Worm (Caenorhabditis elegans) whole organism, L4 larva: ENCODE data around the gene F31F7.1.

Experiments used
- F10B5.3 ChIP-seq: sonication (generic microtip); optimal IDR thresholded peaks from 2 replicates; lab custom pipeline; 2016; ENCODE audit warnings: mild to moderate bottlenecking, missing genetic modification characterization, missing compliant biosample characterization
- F44E2.7 ChIP-seq: fragments of 200-800 bp; sonication (Bioruptor generic); IDR thresholded peaks from 2 replicates; pipeline ENCODE4 v2.1.2; 2022; ENCODE audit warnings: missing genetic modification characterization, missing compliant biosample characterization
- F49E8.2 ChIP-seq: sonication (generic microtip); optimal IDR thresholded peaks from 2 replicates; lab custom pipeline; 2016; ENCODE audit warnings: missing compliant biosample characterization, mild to moderate bottlenecking, missing genetic modification characterization, borderline replicate concordance
- R02D3.7 ChIP-seq: fragments of 150-350 bp; sonication (generic microtip); optimal IDR thresholded peaks from 3 replicates; lab custom pipeline; 2014; ENCODE audit warnings: missing biosample characterization, missing genetic modification characterization
- T26A8.4 ChIP-seq: fragments of 200-800 bp; sonication (Bioruptor generic); IDR thresholded peaks from 2 replicates; pipeline ENCODE4 v1.3.6; 2022; ENCODE audit warnings: missing genetic modification characterization, missing compliant biosample characterization
- Y105C5A.15 ChIP-seq: fragments of 200-800 bp; sonication (Bioruptor generic); IDR thresholded peaks from 2 replicates; pipeline ENCODE4 v1.3.6; 2022; ENCODE audit warnings: missing genetic modification characterization, missing compliant biosample characterization
- aha-1 ChIP-seq: fragments of 150-350 bp; peaks from one replicate; lab custom pipeline; 2014; ENCODE audit warnings: missing biosample characterization, missing genetic modification characterization
- aly-2 ChIP-seq: sonication (generic microtip); optimal IDR thresholded peaks from 2 replicates; lab custom pipeline; 2018; ENCODE audit warnings: missing biosample characterization, missing genetic modification characterization
- ama-1 ChIP-seq: fragments of 150-350 bp; optimal IDR thresholded peaks from 2 replicates; lab custom pipeline; 2014; ENCODE audit warnings: inconsistent platforms, mixed read lengths
- arid-1 ChIP-seq: fragments of 200-800 bp; sonication (Bioruptor generic); conservative IDR thresholded peaks from 2 replicates; pipeline ENCODE4 v1.3.6; 2022; ENCODE audit warnings: missing genetic modification reagents, missing genetic modification characterization, missing compliant biosample characterization
- attf-4 ChIP-seq: sonication (generic microtip); optimal IDR thresholded peaks from 3 replicates; lab custom pipeline; 2017; ENCODE audit warnings: missing biosample characterization, missing genetic modification characterization
- ceh-28 ChIP-seq: fragments of 150-350 bp; optimal IDR thresholded peaks from 2 replicates; lab custom pipeline; 2014; ENCODE audit warnings: missing biosample characterization, missing genetic modification reagents, missing genetic modification characterization
- ceh-82 ChIP-seq: sonication (generic microtip); optimal IDR thresholded peaks from 2 replicates; lab custom pipeline; 2017; ENCODE audit warnings: missing biosample characterization, missing genetic modification characterization
- daf-16 ChIP-seq, 3 experiments: sonication (generic microtip); optimal IDR thresholded peaks; 2 replicates each; lab custom pipeline; 2016 to 2017; ENCODE audit warnings: missing genetic modification characterization in 3 of 3, missing genetic modification reagents in 3 of 3, mild to moderate bottlenecking in 2 of 3, missing compliant biosample characterization in 2 of 3, missing biosample characterization in 1 of 3, moderate library complexity in 1 of 3
- dmd-9 ChIP-seq: fragments of 200-800 bp; sonication (Bioruptor generic); IDR thresholded peaks from 2 replicates; pipeline ENCODE4 v1.3.6; 2022; ENCODE audit warnings: missing genetic modification reagents, missing genetic modification characterization, missing compliant biosample characterization
- dve-1 ChIP-seq: sonication (generic microtip); optimal IDR thresholded peaks from 2 replicates; lab custom pipeline; 2017; ENCODE audit warnings: antibody characterized with exemption, mild to moderate bottlenecking, missing genetic modification characterization, missing compliant biosample characterization; ENCODE audit not compliant: insufficient read depth
- egl-27 ChIP-seq: sonication (generic microtip); optimal IDR thresholded peaks from 3 replicates; lab custom pipeline; 2017; ENCODE audit warnings: missing biosample characterization, missing genetic modification reagents, missing genetic modification characterization
- fkh-10 ChIP-seq: fragments of 150-350 bp; optimal IDR thresholded peaks from 2 replicates; lab custom pipeline; 2014; ENCODE audit warnings: missing biosample characterization, missing genetic modification reagents, missing genetic modification characterization
- hif-1 ChIP-seq, 2 experiments: sonication (generic microtip); optimal IDR thresholded peaks; 2 replicates each; lab custom pipeline; 2016 to 2017; ENCODE audit warnings: missing compliant biosample characterization in 2 of 2, missing genetic modification characterization in 2 of 2, missing genetic modification reagents in 2 of 2, missing genotype in 2 of 2, mild to moderate bottlenecking in 1 of 2
- hlh-11 ChIP-seq: fragments of 200-800 bp; sonication (Bioruptor generic); optimal IDR thresholded peaks from 2 replicates; lab custom pipeline; 2018; ENCODE audit warnings: mild to moderate bottlenecking, missing genetic modification characterization, missing compliant biosample characterization
- hlh-30 ChIP-seq: sonication (generic microtip); optimal IDR thresholded peaks from 2 replicates; lab custom pipeline; 2017; ENCODE audit warnings: antibody characterized with exemption, mild to moderate bottlenecking, missing genetic modification characterization, missing compliant biosample characterization; ENCODE audit not compliant: insufficient read depth
- hmg-1.1 ChIP-seq: fragments of 200-800 bp; sonication (Bioruptor generic); IDR thresholded peaks from 2 replicates; pipeline ENCODE4 v1.3.6; 2022; ENCODE audit warnings: missing genetic modification reagents, missing genetic modification characterization, missing compliant biosample characterization
- lin-38 ChIP-seq: fragments of 200-800 bp; sonication (Bioruptor generic); IDR thresholded peaks from 2 replicates; pipeline ENCODE4 v1.3.6; 2022; ENCODE audit warnings: missing genetic modification reagents, missing genetic modification characterization, missing compliant biosample characterization
- madf-5 ChIP-seq, 2 experiments: fragments of 200-800 bp; sonication (Bioruptor generic); IDR thresholded peaks; 2 replicates each; pipeline ENCODE4 v1.3.6; 2022; ENCODE audit warnings: missing compliant biosample characterization in 2 of 2, missing genetic modification characterization in 2 of 2
- mep-1 ChIP-seq: fragments of 150-350 bp; sonication (generic microtip); optimal IDR thresholded peaks from 3 replicates; lab custom pipeline; 2014; ENCODE audit warnings: missing biosample characterization, missing genetic modification characterization
- mxl-2 ChIP-seq: fragments of 200-800 bp; sonication (Bioruptor generic); conservative IDR thresholded peaks from 2 replicates; pipeline ENCODE4 v1.3.6; 2022; ENCODE audit warnings: missing genetic modification reagents, missing genetic modification characterization, missing compliant biosample characterization
- mxl-3 ChIP-seq: fragments of 200-800 bp; sonication (Bioruptor generic); optimal IDR thresholded peaks from 2 replicates; lab custom pipeline; 2018; ENCODE audit warnings: mild to moderate bottlenecking, missing genetic modification characterization, missing compliant biosample characterization
- nhr-10 ChIP-seq: fragments of 150-350 bp; optimal IDR thresholded peaks from 2 replicates; lab custom pipeline; 2014; ENCODE audit warnings: missing biosample characterization, missing genetic modification characterization
- nhr-11 ChIP-seq: fragments of 150-350 bp; optimal IDR thresholded peaks from 2 replicates; lab custom pipeline; 2014; ENCODE audit warnings: missing biosample characterization, missing genetic modification characterization
- nhr-28 ChIP-seq: fragments of 150-350 bp; optimal IDR thresholded peaks from 2 replicates; lab custom pipeline; 2014; ENCODE audit warnings: missing biosample characterization, missing genetic modification characterization
- nhr-42 ChIP-seq: fragments of 200-800 bp; sonication (Bioruptor generic); IDR thresholded peaks from 2 replicates; pipeline ENCODE4 v1.3.6; 2022; ENCODE audit warnings: missing genetic modification characterization, missing compliant biosample characterization
- php-3 ChIP-seq: fragments of 200-800 bp; sonication (Bioruptor generic); IDR thresholded peaks from 2 replicates; pipeline ENCODE4 v1.3.6; 2022; ENCODE audit warnings: missing genetic modification reagents, missing genetic modification characterization, missing compliant biosample characterization
- pqm-1 ChIP-seq: sonication (generic microtip); optimal IDR thresholded peaks from 2 replicates; lab custom pipeline; 2017; ENCODE audit warnings: missing biosample characterization, missing genetic modification characterization
- rbr-2 ChIP-seq: sonication (generic microtip); optimal IDR thresholded peaks from 2 replicates; lab custom pipeline; 2016; ENCODE audit warnings: missing genotype, missing genetic modification characterization, missing compliant biosample characterization
- saeg-2 ChIP-seq: fragments of 200-800 bp; sonication (Bioruptor generic); IDR thresholded peaks from 2 replicates; pipeline ENCODE4 v1.3.6; 2022; ENCODE audit warnings: missing genetic modification reagents, missing genetic modification characterization, missing compliant biosample characterization
- sdz-12 ChIP-seq: fragments of 200-800 bp; sonication (Bioruptor generic); optimal IDR thresholded peaks from 2 replicates; lab custom pipeline; 2018; ENCODE audit warnings: mild to moderate bottlenecking, missing genetic modification characterization, missing compliant biosample characterization
- skn-1 ChIP-seq: fragments of 150-350 bp; optimal IDR thresholded peaks from 2 replicates; lab custom pipeline; 2014; ENCODE audit warnings: missing biosample characterization, missing genetic modification characterization
- snpc-4 ChIP-seq: fragments of 150-350 bp; optimal IDR thresholded peaks from 2 replicates; lab custom pipeline; 2014; ENCODE audit warnings: missing biosample characterization, missing genetic modification characterization
- tra-1 ChIP-seq: fragments of 200-800 bp; sonication (Bioruptor generic); IDR thresholded peaks from 2 replicates; pipeline ENCODE4 v1.3.6; 2022; ENCODE audit warnings: missing genetic modification reagents, missing genetic modification characterization, missing compliant biosample characterization
- unc-39 ChIP-seq: sonication (generic microtip); optimal IDR thresholded peaks from 2 replicates; lab custom pipeline; 2017; ENCODE audit warnings: missing biosample characterization, missing genetic modification characterization

The F31F7.1 gene

ce11 chrV:6267237-6267812 is 8.9 kb upstream of the F31F7.1 start, which contains the start of gene mrck-1 (continued):
- TF ChIP-seq rbr-2 (tag; lab: Kevin White, UChicago) (peak; percentile 94), nhr-42 (GFP tag; lab: Robert Waterston, UW) (peak; percentile 76; the same call in 1 of the 2 replicates), skn-1 (tag; lab: Kevin White, UChicago) (no peak), dmd-9 (GFP tag; lab: Robert Waterston, UW) (no peak), madf-5 (GFP tag; IDR thresholded peaks at IDR 0.05; lab: Robert Waterston, UW) (peak; percentile 14 to 51; a peak in 1 of 4 replicates), sdz-12 (GFP tag; lab: Kevin White, UChicago) (no peak), T26A8.4 (GFP tag; lab: Robert Waterston, UW) (peak; percentile 83), tra-1 (GFP tag; lab: Robert Waterston, UW) (peak; percentile 88), R02D3.7 (tag; lab: Kevin White, UChicago) (no peak), aly-2 (tag; lab: Kevin White, UChicago) (no peak), ceh-82 (tag; lab: Kevin White, UChicago) (no peak), saeg-2 (GFP tag; lab: Robert Waterston, UW) (peak; percentile 51; the same call in 1 of the 2 replicates)

DNA sequence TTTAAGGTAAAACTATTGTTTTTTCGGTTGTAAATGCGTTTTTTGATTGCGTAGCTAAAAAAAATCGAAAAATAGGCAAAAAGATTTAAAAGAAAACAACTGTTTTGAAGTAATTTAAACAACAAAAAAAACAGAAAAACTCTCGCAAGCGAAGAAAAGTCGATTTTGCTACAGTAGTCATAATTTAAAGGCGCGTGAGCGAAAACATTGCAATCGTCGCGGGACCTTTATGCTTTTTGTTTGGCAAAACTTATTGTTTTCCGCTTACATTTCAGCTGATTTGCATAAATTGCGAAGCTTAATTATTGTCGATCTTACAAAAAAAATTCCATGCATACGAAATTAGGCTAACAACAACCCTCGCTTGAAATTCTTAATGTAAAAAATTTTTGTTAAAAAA is 8.3 kb upstream of the F31F7.1 start:
- TF ChIP-seq F49E8.2 (tag; lab: Kevin White, UChicago): peak; percentile 5
- no peak for TF ChIP-seq F44E2.7 (GFP tag; lab: Robert Waterston, UW)

DNA sequence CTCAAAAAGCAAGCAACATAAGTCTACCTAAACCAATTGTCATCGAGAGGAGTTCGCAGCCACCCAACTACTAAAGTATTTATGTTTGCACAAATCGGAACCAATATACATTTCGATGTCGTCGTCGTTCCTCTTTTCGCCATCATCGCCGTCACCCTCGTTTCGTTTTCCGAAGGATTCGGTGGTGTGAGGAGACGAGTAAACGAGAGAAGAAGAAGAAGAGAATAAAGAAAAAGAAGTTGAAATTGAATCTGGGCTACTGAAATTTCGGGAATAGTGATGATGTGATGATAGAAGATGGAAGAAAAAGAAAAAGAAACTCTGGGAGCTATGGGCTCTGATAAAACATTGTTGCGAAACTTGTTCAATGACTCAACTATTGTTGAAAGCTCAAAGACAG is 7.7 kb upstream of the F31F7.1 start:
- TF ChIP-seq lin-38 (GFP tag; lab: Robert Waterston, UW) (no peak), aha-1 (tag; lab: Kevin White, UChicago) (peak; percentile 76)

DNA sequence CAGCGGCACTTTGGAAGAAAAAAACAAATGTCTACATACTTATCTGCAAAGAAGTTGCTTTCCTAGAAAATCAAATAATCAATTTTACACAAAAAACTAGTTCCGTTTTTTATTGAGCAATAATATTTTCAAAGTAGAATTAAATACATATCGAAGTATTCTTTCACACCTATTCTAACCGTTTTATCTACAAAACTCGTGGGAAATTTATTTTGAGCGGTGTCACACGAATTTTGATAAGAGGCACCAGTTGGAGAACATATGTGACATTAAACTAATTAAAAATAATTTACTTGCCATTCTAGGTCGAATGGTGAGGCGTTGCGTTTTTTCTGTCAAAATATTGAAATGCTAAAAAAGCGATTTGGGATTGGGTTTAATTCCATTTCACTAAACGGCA is 7.3 kb upstream of the F31F7.1 start:
- TF ChIP-seq pqm-1 (no peak), nhr-10 (tag; lab: Kevin White, UChicago) (no peak), mxl-2 (GFP tag; lab: Robert Waterston, UW) (no peak), snpc-4 (tag; lab: Kevin White, UChicago) (no peak), hlh-30 (tag; lab: Kevin White, UChicago) (peak; percentile 16), mep-1 (tag; lab: Kevin White, UChicago) (no peak), nhr-11 (tag; lab: Kevin White, UChicago) (no peak), hif-1 (tag; optimal IDR thresholded peaks at IDR 0.05; lab: Kevin White, UChicago) (no peak), fkh-10 (GFP tag; lab: Kevin White, UChicago) (no peak), attf-4 (no peak), ceh-28 (tag; lab: Kevin White, UChicago) (no peak), dve-1 (tag; lab: Kevin White, UChicago) (peak; percentile 2), daf-16 (GFP tag; optimal IDR thresholded peaks at IDR 0.05; lab: Kevin White, UChicago) (no peak), daf-16 (tag; optimal IDR thresholded peaks at IDR 0.05; lab: Kevin White, UChicago) (peak; percentile 54), php-3 (GFP tag; lab: Robert Waterston, UW) (peak; percentile 37; the same call in 1 of the 2 replicates), hmg-1.1 (GFP tag; lab: Robert Waterston, UW) (no peak), F10B5.3 (tag; lab: Kevin White, UChicago) (no peak), Y105C5A.15 (GFP tag; lab: Robert Waterston, UW) (no peak), unc-39 (tag; lab: Kevin White, UChicago) (no peak), madf-5 (GFP tag; IDR thresholded peaks at IDR 0.05; lab: Robert Waterston, UW) (no peak), nhr-28 (tag; lab: Kevin White, UChicago) (peak; percentile 29), arid-1 (no peak), hlh-11 (tag; lab: Kevin White, UChicago) (peak; percentile 4), mxl-3 (GFP tag; lab: Kevin White, UChicago) (no peak), ama-1 (no peak), egl-27 (tag; lab: Kevin White, UChicago) (no peak)
- TF ChIP-seq, all 104 proteins: peak for 6
